Worm (Caenorhabditis elegans): ENCODE results near the gene F37B12.3.

- TF ChIP-seq hlh-13 (GFP tag; optimal IDR thresholded peaks at IDR 0.05) (no peak), pax-1 (tag; optimal IDR thresholded peaks at IDR 0.05) (no peak), rnt-1 (tag; optimal IDR thresholded peaks at IDR 0.05) (peak; percentile 52), elt-2 (tag; optimal IDR thresholded peaks at IDR 0.05) (peak; percentile 17), F13H6.1 (tag; optimal IDR thresholded peaks at IDR 0.05) (no peak), syd-9 (tag; optimal IDR thresholded peaks at IDR 0.05) (no peak), npax-4 (tag; optimal IDR thresholded peaks at IDR 0.05) (no peak), unc-55 (GFP tag; optimal IDR thresholded peaks at IDR 0.05) (peak; percentile 9), gmeb-2 (tag; optimal IDR thresholded peaks at IDR 0.05) (no peak), fkh-10 (GFP tag; optimal IDR thresholded peaks at IDR 0.05) (no peak), ceh-14 (tag; optimal IDR thresholded peaks at IDR 0.05) (peak; percentile 24)
Measured at ce11 chrII:9061557-9062183, 20.5 kb upstream of the F37B12.3 start.
